Fruit fly (Drosophila melanogaster) whole organism, prepupa: Measurements from ENCODE around the gene Cyp311a1.

Source experiments
- Blimp-1 ChIP-seq: fragments of 200-800 bp; sonication (Bioruptor generic); optimal IDR thresholded peaks from 3 replicates; lab custom pipeline; 2017; ENCODE audit warnings: missing biosample characterization, missing genetic modification characterization, mild to moderate bottlenecking, moderate library complexity, missing genetic modification reagents
- CG11294 ChIP-seq: fragments of 200-800 bp; sonication (Bioruptor generic); IDR thresholded peaks from 2 replicates; pipeline ENCODE4 v1.3.6; 2022; ENCODE audit warnings: missing biosample characterization, missing genetic modification characterization
- CG11762 ChIP-seq: fragments of 200-800 bp; sonication (Bioruptor generic); optimal IDR thresholded peaks from 3 replicates; lab custom pipeline; 2016; ENCODE audit warnings: missing biosample characterization, missing genetic modification characterization; ENCODE audit not compliant: insufficient read depth
- CG16779 ChIP-seq: fragments of 200-800 bp; sonication (Bioruptor generic); optimal IDR thresholded peaks from 3 replicates; lab custom pipeline; 2017; ENCODE audit warnings: missing biosample characterization, mild to moderate bottlenecking, missing genetic modification characterization
- CG3032 ChIP-seq: fragments of 200-800 bp; optimal IDR thresholded peaks from 2 replicates; lab custom pipeline; 2019; ENCODE audit warnings: missing biosample characterization, mild to moderate bottlenecking, missing genetic modification characterization, moderate library complexity
- CG31627 ChIP-seq: fragments of 200-800 bp; sonication (Bioruptor generic); optimal IDR thresholded peaks from 3 replicates; lab custom pipeline; 2016; ENCODE audit warnings: missing biosample characterization, missing genetic modification characterization
- CG32006 ChIP-seq: fragments of 200-800 bp; sonication (Bioruptor generic); optimal IDR thresholded peaks from 3 replicates; lab custom pipeline; 2017; ENCODE audit warnings: missing biosample characterization, mild to moderate bottlenecking, missing genetic modification characterization
- CG4318 ChIP-seq: fragments of 200-800 bp; sonication (Bioruptor generic); optimal IDR thresholded peaks from 3 replicates; lab custom pipeline; 2017; ENCODE audit warnings: missing biosample characterization, mild to moderate bottlenecking, missing genetic modification characterization
- CG6276 ChIP-seq: fragments of 200-800 bp; sonication (Bioruptor generic); optimal IDR thresholded peaks from 2 replicates; lab custom pipeline; 2017; ENCODE audit warnings: missing biosample characterization, mild to moderate bottlenecking, missing genetic modification characterization
- CG6808 ChIP-seq: fragments of 200-800 bp; sonication (Bioruptor generic); optimal IDR thresholded peaks from 3 replicates; lab custom pipeline; 2017; ENCODE audit warnings: missing biosample characterization, missing genetic modification characterization, mild to moderate bottlenecking, moderate library complexity, missing genetic modification reagents
- CG8119 ChIP-seq: fragments of 200-800 bp; sonication (Bioruptor generic); IDR thresholded peaks from 3 replicates; pipeline ENCODE4 v1.3.6; 2022; ENCODE audit warnings: missing biosample characterization, missing genetic modification characterization
- CG8319 ChIP-seq: fragments of 200-800 bp; sonication (Bioruptor generic); optimal IDR thresholded peaks from 3 replicates; lab custom pipeline; 2016; ENCODE audit warnings: missing biosample characterization, missing genetic modification characterization
- CG8632 ChIP-seq: fragments of 200-800 bp; sonication (Bioruptor generic); optimal IDR thresholded peaks from 3 replicates; lab custom pipeline; 2016; ENCODE audit warnings: missing biosample characterization, missing genetic modification characterization
- CG9139 ChIP-seq: fragments of 200-800 bp; sonication (Bioruptor generic); optimal IDR thresholded peaks from 3 replicates; lab custom pipeline; 2017; ENCODE audit warnings: missing biosample characterization, mild to moderate bottlenecking, missing genetic modification characterization
- Eip75B ChIP-seq: fragments of 200-800 bp; sonication (Bioruptor generic); optimal IDR thresholded peaks from 3 replicates; lab custom pipeline; 2016; ENCODE audit warnings: missing biosample characterization, missing genetic modification characterization
- Eip78C ChIP-seq: fragments of 200-800 bp; sonication (Bioruptor generic); peaks from one replicate; lab custom pipeline; 2016; ENCODE audit warnings: missing biosample characterization, missing genetic modification characterization
- Ets96B ChIP-seq: fragments of 200-800 bp; optimal IDR thresholded peaks from 2 replicates; lab custom pipeline; 2019; ENCODE audit warnings: missing biosample characterization, mild to moderate bottlenecking, missing genetic modification characterization, moderate library complexity
- Gug ChIP-seq: fragments of 200-800 bp; sonication (Bioruptor generic); IDR thresholded peaks from 2 replicates; pipeline ENCODE4 v1.3.6; 2022; ENCODE audit warnings: missing biosample characterization, missing genetic modification characterization
- Hr38 ChIP-seq: sonication (Bioruptor generic); optimal IDR thresholded peaks from 2 replicates; lab custom pipeline; 2016; ENCODE audit warnings: missing biosample characterization, missing genetic modification characterization
- Hr39 ChIP-seq: fragments of 200-800 bp; sonication (Bioruptor generic); optimal IDR thresholded peaks from 2 replicates; lab custom pipeline; 2016; ENCODE audit warnings: missing biosample characterization, missing genetic modification characterization
- Lpt ChIP-seq: fragments of 200-800 bp; sonication (Bioruptor generic); optimal IDR thresholded peaks from 3 replicates; lab custom pipeline; 2016; ENCODE audit warnings: missing biosample characterization, missing genetic modification characterization
- OdsH ChIP-seq: fragments of 200-800 bp; sonication (Bioruptor generic); optimal IDR thresholded peaks from 3 replicates; lab custom pipeline; 2016; ENCODE audit warnings: missing biosample characterization, missing genetic modification characterization
- Smox ChIP-seq: fragments of 200-800 bp; sonication (Bioruptor generic); optimal IDR thresholded peaks from 3 replicates; lab custom pipeline; 2016; ENCODE audit warnings: missing biosample characterization, missing genetic modification characterization
- Sox102F ChIP-seq: fragments of 200-800 bp; sonication (Bioruptor generic); optimal IDR thresholded peaks from 2 replicates; lab custom pipeline; 2016; ENCODE audit warnings: missing biosample characterization, mild to moderate bottlenecking, missing genetic modification characterization
- achi ChIP-seq: fragments of 200-800 bp; sonication (Bioruptor generic); optimal IDR thresholded peaks from 3 replicates; lab custom pipeline; 2016; ENCODE audit warnings: missing biosample characterization, missing genetic modification characterization
- acj6 ChIP-seq: fragments of 200-800 bp; sonication (Bioruptor generic); optimal IDR thresholded peaks from 3 replicates; lab custom pipeline; 2016; ENCODE audit warnings: missing biosample characterization, missing genetic modification characterization
- cyc ChIP-seq: fragments of 200-800 bp; sonication (Bioruptor generic); optimal IDR thresholded peaks from 3 replicates; lab custom pipeline; 2016; ENCODE audit warnings: missing biosample characterization, missing genetic modification characterization
- dac ChIP-seq: fragments of 200-800 bp; sonication (Bioruptor generic); optimal IDR thresholded peaks from 2 replicates; lab custom pipeline; 2017; ENCODE audit warnings: missing biosample characterization, mild to moderate bottlenecking, missing genetic modification characterization
- dsx ChIP-seq: fragments of 200-800 bp; optimal IDR thresholded peaks from 3 replicates; lab custom pipeline; 2019; ENCODE audit warnings: missing biosample characterization, mild to moderate bottlenecking, missing genetic modification characterization, moderate library complexity; ENCODE audit not compliant: poor library complexity, severe bottlenecking
- esn ChIP-seq: fragments of 200-800 bp; sonication (Bioruptor generic); optimal IDR thresholded peaks from 2 replicates; lab custom pipeline; 2016; ENCODE audit warnings: missing biosample characterization, mild to moderate bottlenecking, missing genetic modification characterization, moderate library complexity
- fd59A ChIP-seq: fragments of 200-800 bp; sonication (Bioruptor generic); optimal IDR thresholded peaks from 2 replicates; lab custom pipeline; 2017; ENCODE audit warnings: missing biosample characterization, mild to moderate bottlenecking, missing genetic modification characterization, missing genetic modification reagents
- fd85E ChIP-seq: fragments of 200-800 bp; sonication (Bioruptor generic); optimal IDR thresholded peaks from 3 replicates; lab custom pipeline; 2016; ENCODE audit warnings: missing biosample characterization, missing genetic modification characterization
- fkh ChIP-seq: fragments of 200-800 bp; sonication (Bioruptor generic); optimal IDR thresholded peaks from 3 replicates; lab custom pipeline; 2017; ENCODE audit warnings: missing biosample characterization, mild to moderate bottlenecking, missing genetic modification characterization, moderate library complexity
- pdm3 ChIP-seq: fragments of 200-800 bp; sonication (Bioruptor generic); optimal IDR thresholded peaks from 3 replicates; lab custom pipeline; 2016; ENCODE audit warnings: missing biosample characterization, missing genetic modification characterization
- salr ChIP-seq, 2 experiments: fragments of 200-800 bp; sonication (Bioruptor generic); optimal IDR thresholded peaks; 3 replicates each; lab custom pipeline; 2016 to 2018; ENCODE audit warnings: missing biosample characterization in 2 of 2, missing genetic modification characterization in 2 of 2, mild to moderate bottlenecking in 1 of 2
- ss ChIP-seq, 2 experiments: fragments of 200-800 bp; sonication (Bioruptor generic); optimal IDR thresholded peaks; 2 replicates in 1 of 2; 3 replicates in 1 of 2; lab custom pipeline; 2017 to 2018; ENCODE audit warnings: mild to moderate bottlenecking in 2 of 2, missing biosample characterization in 2 of 2, missing genetic modification characterization in 2 of 2, moderate library complexity in 1 of 2
- vri ChIP-seq: fragments of 200-800 bp; sonication (Bioruptor generic); optimal IDR thresholded peaks from 3 replicates; lab custom pipeline; 2016; ENCODE audit warnings: missing biosample characterization, mild to moderate bottlenecking, missing genetic modification characterization

The Cyp311a1 gene

DNA sequence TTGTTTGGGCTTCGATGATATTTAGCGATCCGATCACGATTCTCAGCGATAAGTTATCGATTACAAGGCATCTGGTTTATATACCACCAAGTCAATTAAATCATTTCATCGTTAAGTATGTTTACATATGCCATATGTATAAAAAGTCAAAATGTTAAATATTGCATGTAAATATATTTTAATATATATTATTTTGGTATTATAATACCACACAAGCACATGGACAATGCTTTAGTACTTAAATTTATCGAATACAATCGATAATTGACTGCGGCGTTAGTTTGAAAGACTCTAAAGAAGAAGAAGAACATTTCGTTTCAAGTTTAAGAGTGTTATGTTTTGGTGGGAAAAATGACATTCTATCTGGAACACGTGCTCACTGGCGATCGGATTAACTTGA is 38.9 kb upstream of the Cyp311a1 start, which contains the start of gene CG34323:
Gene CG34323, plus strand, starts transcription at position 301 of the 400 bp plus-strand sequence.
- no peak for TF ChIP-seq achi
- TF ChIP-seq dsx (GFP tag; lab: Kevin White, UChicago) = no peak
- no peak for TF ChIP-seq CG3032 (tag; lab: Kevin White, UChicago)
- no peak for TF ChIP-seq CG16779
- no peak for TF ChIP-seq Blimp-1 (GFP tag; lab: Kevin White, UChicago)
- TF ChIP-seq Hr39 = no peak
- no peak for TF ChIP-seq Ets96B (tag; lab: Kevin White, UChicago)
- TF ChIP-seq CG8632 = no peak
- no peak for TF ChIP-seq CG6808
- no peak for TF ChIP-seq Eip78C
- no peak for TF ChIP-seq CG32006 (GFP tag; lab: Kevin White, UChicago)
- TF ChIP-seq CG4318 (GFP tag; lab: Kevin White, UChicago) = no peak
- TF ChIP-seq dac (GFP tag; lab: Kevin White, UChicago) = no peak
- TF ChIP-seq CG11294 = no peak
- no peak for TF ChIP-seq fkh (GFP tag; lab: Kevin White, UChicago)
- no peak for TF ChIP-seq acj6
- no peak for TF ChIP-seq fd59A (GFP tag; lab: Kevin White, UChicago)
- TF ChIP-seq, all 60 proteins: peak for 0

DNA sequence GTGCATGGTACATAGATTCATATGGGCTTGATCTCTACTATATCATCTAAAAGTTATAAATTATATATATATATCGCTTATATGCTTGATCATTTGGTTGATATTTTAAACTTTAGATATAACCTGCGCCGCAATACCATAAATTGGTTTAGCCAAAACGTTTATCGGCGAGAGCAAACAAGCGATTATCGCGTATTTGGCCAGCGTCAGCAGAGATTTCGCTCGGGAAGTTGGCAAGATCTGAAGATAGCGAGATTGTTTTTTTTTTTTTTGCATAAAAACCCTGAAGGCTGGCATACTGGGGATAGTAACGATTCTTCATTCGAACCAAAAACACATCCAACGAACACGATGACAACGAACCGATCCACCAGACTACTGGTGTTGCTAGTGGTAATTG is 28.2 kb upstream of the Cyp311a1 start, which contains the start of gene Muc11A:
Gene Muc11A, plus strand, starts transcription at position 301 of the 400 bp plus-strand sequence.
- no peak for TF ChIP-seq CG4318 (GFP tag; lab: Kevin White, UChicago)
- TF ChIP-seq dac (GFP tag; lab: Kevin White, UChicago) = no peak
- TF ChIP-seq CG8119 (GFP tag; lab: Robert Waterston, UW) = no peak
- TF ChIP-seq Hr39 = no peak
- no peak for TF ChIP-seq Gug
- TF ChIP-seq CG6276 = no peak
- TF ChIP-seq CG9139 = no peak
- no peak for TF ChIP-seq dsx (GFP tag; lab: Kevin White, UChicago)
- TF ChIP-seq Hr38 = no peak
- TF ChIP-seq ss (GFP tag; optimal IDR thresholded peaks at IDR 0.05; lab: Kevin White, UChicago) = no peak
- no peak for TF ChIP-seq cyc (GFP tag; lab: Kevin White, UChicago)
- no peak for TF ChIP-seq achi
- no peak for TF ChIP-seq CG11762 (GFP tag; lab: Kevin White, UChicago)
- no peak for TF ChIP-seq Sox102F (GFP tag; lab: Kevin White, UChicago)
- TF ChIP-seq Eip75B = no peak
- no peak for TF ChIP-seq esn (GFP tag; lab: Kevin White, UChicago)

DNA sequence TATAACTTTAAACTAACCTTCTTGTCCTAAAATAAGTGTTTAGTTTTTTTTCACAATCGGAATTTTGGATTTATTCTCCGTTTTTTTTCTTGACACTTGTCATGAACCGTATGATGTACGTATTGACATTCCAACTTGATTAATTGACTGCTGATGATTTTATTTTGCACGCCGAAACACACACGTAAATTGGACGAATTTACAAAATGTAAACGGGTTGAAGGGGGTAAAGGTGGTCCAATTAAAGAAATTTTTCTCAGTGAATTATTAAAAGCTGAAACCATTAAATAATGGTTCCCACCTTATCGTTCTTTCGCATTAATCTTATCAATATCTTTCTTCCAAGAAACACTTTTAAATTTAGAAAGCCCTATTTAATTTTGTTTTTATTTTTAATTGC is 25.3 kb upstream of the Cyp311a1 start, which contains the start of gene Uch-L5R:
Gene Uch-L5R, minus strand, starts transcription at position 101 of the 400 bp plus-strand sequence.
- TF ChIP-seq acj6 = no peak

DNA sequence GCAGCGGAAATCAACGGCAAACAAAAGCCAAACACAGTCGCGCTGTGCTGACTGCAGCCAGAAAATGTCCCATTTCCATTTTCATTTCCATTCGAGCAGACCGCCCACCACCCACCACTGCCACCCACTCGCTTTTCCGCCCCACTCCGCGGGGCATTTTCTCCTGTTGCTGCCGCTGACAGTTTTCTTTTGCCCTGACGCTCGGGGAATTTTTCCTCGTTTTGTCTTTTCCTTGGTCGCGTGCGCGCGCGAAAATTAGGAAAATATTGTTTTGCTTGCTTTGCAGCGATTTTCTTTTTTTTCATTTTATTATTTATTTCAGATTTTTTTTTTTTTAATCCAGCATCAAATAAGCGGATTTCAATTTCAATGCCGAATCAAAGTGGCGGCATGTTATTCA is 19.0 kb upstream of the Cyp311a1 start:
- TF ChIP-seq CG32006 (GFP tag; lab: Kevin White, UChicago) (no peak), CG8319 (GFP tag; lab: Kevin White, UChicago) (no peak), acj6 (no peak), pdm3 (GFP tag; lab: Kevin White, UChicago) (no peak), vri (GFP tag; lab: Kevin White, UChicago) (no peak), CG31627 (GFP tag; lab: Kevin White, UChicago) (no peak), CG8119 (GFP tag; lab: Robert Waterston, UW) (no peak)
- TF ChIP-seq, all 60 proteins: peak for 0

DNA sequence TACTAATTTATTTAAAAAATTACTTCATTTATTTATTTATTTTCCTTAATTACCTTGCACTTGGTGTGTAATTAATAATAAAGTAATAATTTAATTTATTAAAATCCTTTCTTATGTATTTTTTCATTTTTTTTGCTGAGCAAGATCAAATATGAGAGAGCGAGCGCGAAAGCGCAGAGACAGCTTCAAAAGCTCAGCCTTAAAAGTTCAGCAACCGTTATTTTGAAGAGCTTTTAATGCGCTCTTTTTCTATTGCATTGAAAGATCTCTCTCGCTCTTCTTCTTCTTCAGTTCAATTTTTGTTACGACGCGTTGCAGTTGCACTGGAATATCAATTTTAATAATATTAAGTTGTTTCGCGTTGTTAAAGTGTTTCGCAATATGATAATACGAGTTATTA is 12.1 kb upstream of the Cyp311a1 start, which contains the start of gene Ten-a:
Gene Ten-a, plus strand, starts transcription at position 301 of the 400 bp plus-strand sequence.
- no peak for TF ChIP-seq Ets96B (tag; lab: Kevin White, UChicago)
- no peak for TF ChIP-seq Lpt (GFP tag; lab: Kevin White, UChicago)
- no peak for TF ChIP-seq salr (GFP tag; optimal IDR thresholded peaks at IDR 0.05; lab: Kevin White, UChicago)
- no peak for TF ChIP-seq fd85E
- TF ChIP-seq CG8632 = no peak
- TF ChIP-seq OdsH = no peak
- TF ChIP-seq Gug = no peak
- no peak for TF ChIP-seq ss (GFP tag; optimal IDR thresholded peaks at IDR 0.05; lab: Kevin White, UChicago)
- no peak for TF ChIP-seq CG9139
- no peak for TF ChIP-seq CG8319 (GFP tag; lab: Kevin White, UChicago)
- no peak for TF ChIP-seq Eip78C
- no peak for TF ChIP-seq Smox
- TF ChIP-seq, all 60 proteins: peak for 0
